Fruit fly (Drosophila melanogaster) whole organism, embryonic: ENCODE measurements around the gene CG15922.

Experiments
- Ada2b ChIP-seq: fragments of 200-800 bp; sonication (Bioruptor generic); IDR thresholded peaks from 2 replicates; pipeline ENCODE4 v1.3.6; 2022; ENCODE audit warnings: missing biosample characterization, missing genetic modification characterization
- CG10366 ChIP-seq: fragments of 200-800 bp; sonication (Bioruptor generic); IDR thresholded peaks from 2 replicates; pipeline ENCODE4 v1.3.6; 2022; ENCODE audit warnings: missing biosample characterization, missing genetic modification characterization
- CG10462 ChIP-seq: fragments of 200-800 bp; sonication (Bioruptor generic); optimal IDR thresholded peaks from 2 replicates; lab custom pipeline; 2016; ENCODE audit warnings: missing biosample characterization, missing genetic modification characterization
- CG11247 ChIP-seq: fragments of 200-800 bp; sonication (Bioruptor generic); IDR thresholded peaks from 2 replicates; pipeline ENCODE4 v1.3.6; 2022; ENCODE audit warnings: missing biosample characterization, missing genetic modification characterization
- CG11504 ChIP-seq: fragments of 200-800 bp; sonication (Bioruptor generic); optimal IDR thresholded peaks from 3 replicates; lab custom pipeline; 2019; ENCODE audit warnings: missing biosample characterization, mild to moderate bottlenecking, missing genetic modification characterization, moderate library complexity
- CG11695 ChIP-seq: fragments of 200-800 bp; sonication (Bioruptor generic); IDR thresholded peaks from 3 replicates; pipeline ENCODE4 v1.3.6; 2022; ENCODE audit warnings: missing biosample characterization, missing genetic modification characterization
- CG14441 ChIP-seq: fragments of 200-800 bp; sonication (Bioruptor generic); IDR thresholded peaks from 2 replicates; pipeline ENCODE4 v1.3.6; 2022; ENCODE audit warnings: missing biosample characterization, missing genetic modification characterization
- CG17802 ChIP-seq: fragments of 200-800 bp; sonication (Bioruptor generic); optimal IDR thresholded peaks from 2 replicates; lab custom pipeline; 2018; ENCODE audit warnings: missing biosample characterization, mild to moderate bottlenecking, missing genetic modification characterization, moderate library complexity
- CG2202 ChIP-seq: fragments of 200-800 bp; sonication (Bioruptor generic); optimal IDR thresholded peaks from 2 replicates; lab custom pipeline; 2018; ENCODE audit warnings: missing biosample characterization, mild to moderate bottlenecking, missing genetic modification characterization
- CG3281 ChIP-seq: fragments of 200-800 bp; sonication (Bioruptor generic); optimal IDR thresholded peaks from 3 replicates; lab custom pipeline; 2017; ENCODE audit warnings: missing biosample characterization, mild to moderate bottlenecking, missing genetic modification characterization
- CG3995 ChIP-seq: fragments of 200-800 bp; sonication (Bioruptor generic); optimal IDR thresholded peaks from 3 replicates; lab custom pipeline; 2016; ENCODE audit warnings: missing biosample characterization, missing genetic modification characterization
- CG4282 ChIP-seq: fragments of 200-800 bp; sonication (Bioruptor generic); optimal IDR thresholded peaks from 2 replicates; lab custom pipeline; 2016; ENCODE audit warnings: missing biosample characterization, missing genetic modification characterization
- CG4328 ChIP-seq: fragments of 200-800 bp; sonication (Bioruptor generic); optimal IDR thresholded peaks from 3 replicates; lab custom pipeline; 2017; ENCODE audit warnings: missing biosample characterization, missing genetic modification reagents, missing genetic modification characterization
- CG4360 ChIP-seq: fragments of 200-800 bp; sonication (Bioruptor generic); IDR thresholded peaks from 2 replicates; pipeline ENCODE4 v1.3.6; 2022; ENCODE audit warnings: missing biosample characterization, missing genetic modification characterization
- CG4424 ChIP-seq: fragments of 200-800 bp; sonication (Bioruptor generic); optimal IDR thresholded peaks from 3 replicates; lab custom pipeline; 2016; ENCODE audit warnings: missing biosample characterization, missing genetic modification characterization
- CG8478 ChIP-seq: fragments of >200 bp; optimal IDR thresholded peaks from 2 replicates; lab custom pipeline; 2018
- D19B ChIP-seq: fragments of 200-800 bp; sonication (Bioruptor generic); optimal IDR thresholded peaks from 2 replicates; lab custom pipeline; 2017; ENCODE audit warnings: missing biosample characterization, mild to moderate bottlenecking, missing genetic modification characterization
- Dip3 ChIP-seq: fragments of 200-800 bp; sonication (Bioruptor generic); optimal IDR thresholded peaks from 3 replicates; lab custom pipeline; 2016; ENCODE audit warnings: missing biosample characterization, missing genetic modification characterization
- Doc2 ChIP-seq: fragments of 200-800 bp; sonication (Bioruptor generic); IDR thresholded peaks from 2 replicates; pipeline ENCODE4 v1.3.6; 2022; ENCODE audit warnings: missing biosample characterization, missing genetic modification characterization
- E2f1 ChIP-seq: fragments of 200-800 bp; sonication (Bioruptor generic); IDR thresholded peaks from 2 replicates; pipeline ENCODE4 v1.3.6; 2022; ENCODE audit warnings: missing biosample characterization, missing genetic modification characterization
- Elba2 ChIP-seq: fragments of 200-800 bp; sonication (Bioruptor generic); optimal IDR thresholded peaks from 3 replicates; lab custom pipeline; 2016; ENCODE audit warnings: missing biosample characterization, missing genetic modification characterization
- Fer1 ChIP-seq: fragments of 200-800 bp; sonication (Bioruptor generic); optimal IDR thresholded peaks from 2 replicates; lab custom pipeline; 2017; ENCODE audit warnings: missing biosample characterization, mild to moderate bottlenecking, missing genetic modification characterization
- GATAe ChIP-seq: fragments of 200-800 bp; sonication (Bioruptor generic); conservative IDR thresholded peaks from 2 replicates; pipeline ENCODE4 v1.3.6; 2022; ENCODE audit warnings: missing biosample characterization, missing genetic modification characterization
- H2.0 ChIP-seq: fragments of 200-800 bp; sonication (Bioruptor generic); IDR thresholded peaks from 2 replicates; pipeline ENCODE4 v1.3.6; 2022; ENCODE audit warnings: missing biosample characterization, missing genetic modification characterization
- Hmx ChIP-seq: fragments of 200-800 bp; sonication (Bioruptor generic); optimal IDR thresholded peaks from 2 replicates; lab custom pipeline; 2016; ENCODE audit warnings: missing biosample characterization, missing genetic modification characterization
- Meics ChIP-seq: fragments of 200-800 bp; sonication (Bioruptor generic); optimal IDR thresholded peaks from 2 replicates; lab custom pipeline; 2017; ENCODE audit warnings: missing biosample characterization, mild to moderate bottlenecking, missing genetic modification characterization
- Myb ChIP-seq: fragments of 200-800 bp; sonication (Bioruptor generic); optimal IDR thresholded peaks from 2 replicates; lab custom pipeline; 2016; ENCODE audit warnings: missing biosample characterization, missing genetic modification characterization
- NFAT ChIP-seq: fragments of 200-800 bp; sonication (Bioruptor generic); IDR thresholded peaks from 2 replicates; pipeline ENCODE4 v1.3.6; 2022; ENCODE audit warnings: missing biosample characterization, missing genetic modification characterization
- NK7.1 ChIP-seq: fragments of 200-800 bp; sonication (Bioruptor generic); optimal IDR thresholded peaks from 3 replicates; lab custom pipeline; 2016; ENCODE audit warnings: missing biosample characterization, missing genetic modification characterization
- Neu2 ChIP-seq: fragments of 200-800 bp; sonication (Bioruptor generic); optimal IDR thresholded peaks from 3 replicates; lab custom pipeline; 2016; ENCODE audit warnings: missing biosample characterization, missing genetic modification characterization, borderline replicate concordance
- Optix ChIP-seq: fragments of 200-800 bp; sonication (Bioruptor generic); IDR thresholded peaks from 3 replicates; pipeline ENCODE4 v1.3.6; 2022; ENCODE audit warnings: missing biosample characterization, missing genetic modification characterization
- Scr ChIP-seq: fragments of 200-800 bp; sonication (Bioruptor generic); IDR thresholded peaks from 2 replicates; pipeline ENCODE4 v1.3.6; 2022; ENCODE audit warnings: missing biosample characterization, missing genetic modification characterization; ENCODE audit not compliant: partially characterized antibody
- Sry-β ChIP-seq: fragments of 200-800 bp; sonication (Bioruptor generic); optimal IDR thresholded peaks from 2 replicates; lab custom pipeline; 2018; ENCODE audit warnings: missing biosample characterization, mild to moderate bottlenecking, missing genetic modification characterization, moderate library complexity
- ara ChIP-seq: fragments of 200-800 bp; sonication (Bioruptor generic); IDR thresholded peaks from 2 replicates; pipeline ENCODE4 v1.3.6; 2022; ENCODE audit warnings: missing biosample characterization, missing genetic modification characterization
- az2 ChIP-seq: fragments of 200-800 bp; sonication (Bioruptor generic); optimal IDR thresholded peaks from 3 replicates; lab custom pipeline; 2016; ENCODE audit warnings: missing biosample characterization, missing genetic modification characterization
- br ChIP-seq: fragments of >200 bp; optimal IDR thresholded peaks from 2 replicates; lab custom pipeline; 2017
- chinmo ChIP-seq: fragments of 200-800 bp; sonication (Bioruptor generic); IDR thresholded peaks from 4 replicates; pipeline ENCODE4 v1.3.6; 2022; ENCODE audit warnings: missing biosample characterization, missing genetic modification characterization; ENCODE audit not compliant: partially characterized antibody
- da ChIP-seq: fragments of 200-800 bp; sonication (Bioruptor generic); optimal IDR thresholded peaks from 2 replicates; lab custom pipeline; 2016; ENCODE audit warnings: missing biosample characterization, missing genetic modification characterization
- danr ChIP-seq: fragments of 200-800 bp; sonication (Bioruptor generic); IDR thresholded peaks from 2 replicates; pipeline ENCODE4 v1.3.6; 2022; ENCODE audit warnings: missing biosample characterization, missing genetic modification characterization
- exex ChIP-seq: fragments of 200-800 bp; sonication (Bioruptor generic); optimal IDR thresholded peaks from 4 replicates; lab custom pipeline; 2018; ENCODE audit warnings: missing biosample characterization, mild to moderate bottlenecking, missing genetic modification characterization, moderate library complexity
- gsb ChIP-seq: fragments of 200-800 bp; sonication (Bioruptor generic); IDR thresholded peaks from 2 replicates; pipeline ENCODE4 v1.3.6; 2022; ENCODE audit warnings: missing biosample characterization, missing genetic modification characterization
- hb ChIP-seq: fragments of 200-800 bp; sonication (Bioruptor generic); IDR thresholded peaks from 3 replicates; pipeline ENCODE4 v1.3.6; 2022; ENCODE audit warnings: missing biosample characterization, missing genetic modification characterization; ENCODE audit not compliant: partially characterized antibody
- her ChIP-seq: fragments of 200-800 bp; sonication (Bioruptor generic); optimal IDR thresholded peaks from 2 replicates; lab custom pipeline; 2016; ENCODE audit warnings: missing biosample characterization, missing genetic modification characterization
- klu ChIP-seq: fragments of 200-800 bp; sonication (Bioruptor generic); IDR thresholded peaks from 2 replicates; pipeline ENCODE4 v1.3.6; 2022; ENCODE audit warnings: missing biosample characterization, missing genetic modification characterization
- mirr ChIP-seq: fragments of 200-800 bp; sonication (Bioruptor generic); optimal IDR thresholded peaks from 3 replicates; lab custom pipeline; 2018; ENCODE audit warnings: missing biosample characterization, mild to moderate bottlenecking, missing genetic modification characterization
- nerfin-1 ChIP-seq: fragments of 200-800 bp; sonication (Bioruptor generic); optimal IDR thresholded peaks from 3 replicates; lab custom pipeline; 2019; ENCODE audit warnings: missing biosample characterization, mild to moderate bottlenecking, missing genetic modification characterization, moderate library complexity
- rib ChIP-seq: fragments of 200-800 bp; sonication (Bioruptor generic); IDR thresholded peaks from 2 replicates; pipeline ENCODE4 v1.3.6; 2022; ENCODE audit warnings: missing biosample characterization, missing genetic modification characterization
- sc ChIP-seq, 3 experiments: fragments of >200 bp in 2 of 3; fragments of 200-800 bp in 1 of 3; sonication (Bioruptor generic) in 1 of 3; optimal IDR thresholded peaks; 2 replicates in 2 of 3; 3 replicates in 1 of 3; lab custom pipeline; 2017; ENCODE audit warnings: mild to moderate bottlenecking in 1 of 3, missing biosample characterization in 1 of 3, missing genetic modification characterization in 1 of 3, missing genetic modification reagents in 1 of 3
- sim ChIP-seq: fragments of 200-800 bp; sonication (Bioruptor generic); IDR thresholded peaks from 2 replicates; pipeline ENCODE4 v1.3.6; 2022; ENCODE audit warnings: missing biosample characterization, missing genetic modification characterization
- slbo ChIP-seq: fragments of 200-800 bp; sonication (Bioruptor generic); IDR thresholded peaks from 2 replicates; pipeline ENCODE4 v1.3.6; 2022; ENCODE audit warnings: missing biosample characterization, missing genetic modification characterization

Gene CG15922

dm6 chr3R:20556281-20557113 lies 3.6 kb downstream of the CG15922 start (continued):
- TF ChIP-seq ara (GFP tag; lab: Robert Waterston, UW) = peak; percentile 70
- TF ChIP-seq E2f1 (GFP tag; lab: Robert Waterston, UW) = peak; percentile 73
- TF ChIP-seq CG17802 (tag; lab: Kevin White, UChicago) = no peak
- TF ChIP-seq CG11695 (GFP tag; lab: Robert Waterston, UW) = peak; percentile 79
- no peak for TF ChIP-seq CG4282 (GFP tag; lab: Kevin White, UChicago)
- peak; percentile 66 for TF ChIP-seq Fer1 (GFP tag; lab: Kevin White, UChicago)
- TF ChIP-seq NK7.1 (GFP tag; lab: Kevin White, UChicago) = no peak
- TF ChIP-seq Meics (GFP tag; lab: Kevin White, UChicago) = peak; percentile 75
- peak; percentile 82 for TF ChIP-seq CG11504 (tag; lab: Kevin White, UChicago)
- TF ChIP-seq hb (GFP tag; lab: Robert Waterston, UW) = no peak
- TF ChIP-seq br (lab: Kevin White, UChicago) = no peak
- TF ChIP-seq exex (tag; lab: Kevin White, UChicago) = no peak
- peak; percentile 38 for TF ChIP-seq az2
- TF ChIP-seq her = no peak
- TF ChIP-seq Myb (GFP tag; lab: Kevin White, UChicago) = peak; percentile 24
- TF ChIP-seq Optix (GFP tag; lab: Robert Waterston, UW) = no peak
- no peak; the same call in 3 of the 4 replicates for TF ChIP-seq chinmo (GFP tag; lab: Robert Waterston, UW)
- no peak for TF ChIP-seq sc (optimal IDR thresholded peaks at IDR 0.05; lab: Kevin White, UChicago)
- TF ChIP-seq sc (GFP tag; optimal IDR thresholded peaks at IDR 0.05; lab: Kevin White, UChicago) = no peak
- peak; percentile 26; the same call in 1 of the 2 replicates for TF ChIP-seq CG4360 (GFP tag; lab: Robert Waterston, UW)
- peak; percentile 76 for TF ChIP-seq klu (GFP tag; lab: Robert Waterston, UW)
- TF ChIP-seq GATAe (GFP tag; lab: Robert Waterston, UW) = peak; percentile 58; the same call in 1 of the 2 replicates
- peak; percentile 69 for TF ChIP-seq CG3995 (GFP tag; lab: Kevin White, UChicago)
- peak; percentile 73 for TF ChIP-seq Dip3
- peak; percentile 79 for TF ChIP-seq CG11247
- no peak for TF ChIP-seq Neu2 (GFP tag; lab: Kevin White, UChicago)
- TF ChIP-seq Sry-β (GFP tag; lab: Kevin White, UChicago) = no peak
- TF ChIP-seq CG8478 (lab: Kevin White, UChicago) = no peak
- TF ChIP-seq danr (GFP tag; lab: Robert Waterston, UW) = peak; percentile 68
- TF ChIP-seq CG10462 (GFP tag; lab: Kevin White, UChicago) = peak; percentile 21
- peak; percentile 85 for TF ChIP-seq Ada2b (GFP tag; lab: Robert Waterston, UW)
- peak; percentile 89 for TF ChIP-seq CG14441 (GFP tag; lab: Robert Waterston, UW)
- TF ChIP-seq NFAT (GFP tag; lab: Robert Waterston, UW) = peak; percentile 73
- no peak for TF ChIP-seq da (GFP tag; lab: Kevin White, UChicago)
- TF ChIP-seq slbo (GFP tag; lab: Robert Waterston, UW) = peak; percentile 92
- peak; percentile 52 for TF ChIP-seq D19B (GFP tag; lab: Kevin White, UChicago)
- TF ChIP-seq Elba2 = no peak
- no peak for TF ChIP-seq CG4328 (GFP tag; lab: Kevin White, UChicago)
- peak; percentile 69 for TF ChIP-seq CG10366 (GFP tag; lab: Robert Waterston, UW)
- peak; percentile 69 for TF ChIP-seq gsb
- TF ChIP-seq mirr (GFP tag; lab: Kevin White, UChicago) = no peak
- no peak for TF ChIP-seq Doc2 (GFP tag; lab: Robert Waterston, UW)
- peak; percentile 73 for TF ChIP-seq rib
- TF ChIP-seq Scr = no peak
- TF ChIP-seq H2.0 (GFP tag; lab: Robert Waterston, UW) = peak; percentile 64
- peak; percentile 81 for TF ChIP-seq CG3281
- TF ChIP-seq CG2202 (tag; lab: Kevin White, UChicago) = no peak
- no peak for TF ChIP-seq nerfin-1 (tag; lab: Kevin White, UChicago)
- no peak for TF ChIP-seq sim (GFP tag; lab: Robert Waterston, UW)
- peak; percentile 49 for TF ChIP-seq CG4424 (GFP tag; lab: Kevin White, UChicago)
- peak; percentile 28 for TF ChIP-seq Hmx (GFP tag; lab: Kevin White, UChicago)
